Worm (Caenorhabditis elegans) whole organism, young adult: ENCODE data around the gene spp-12.

Source experiments
- B0019.2 ChIP-seq: fragments of 200-800 bp; sonication (Bioruptor generic); conservative IDR thresholded peaks from 2 replicates; pipeline ENCODE4 v1.3.6; 2022; ENCODE audit warnings: missing genetic modification reagents, missing genetic modification characterization, missing compliant biosample characterization
- B0336.3 ChIP-seq: fragments of 200-800 bp; sonication (Bioruptor generic); IDR thresholded peaks from 2 replicates; pipeline ENCODE4 v1.3.6; 2022; ENCODE audit warnings: missing genetic modification characterization, missing compliant biosample characterization
- F52B5.7 ChIP-seq: sonication (generic microtip); optimal IDR thresholded peaks from 2 replicates; lab custom pipeline; 2016; ENCODE audit warnings: mild to moderate bottlenecking, missing genetic modification characterization, missing compliant biosample characterization
- F57A8.1 ChIP-seq: fragments of 200-800 bp; sonication (Bioruptor generic); optimal IDR thresholded peaks from 2 replicates; lab custom pipeline; 2018; ENCODE audit warnings: mild to moderate bottlenecking, missing genetic modification characterization, moderate library complexity, missing compliant biosample characterization
- Y53F4B.3 ChIP-seq: fragments of 200-800 bp; sonication (Bioruptor generic); IDR thresholded peaks from 2 replicates; pipeline ENCODE4 v1.3.6; 2022; ENCODE audit warnings: missing genetic modification reagents, missing genetic modification characterization, missing compliant biosample characterization
- Y67H2A.10 ChIP-seq: fragments of 200-800 bp; sonication (Bioruptor generic); conservative IDR thresholded peaks from 2 replicates; pipeline ENCODE4 v1.3.6; 2022; ENCODE audit warnings: missing genetic modification reagents, missing genetic modification characterization, missing compliant biosample characterization
- Y79H2A.3 ChIP-seq: fragments of 200-800 bp; sonication (Bioruptor generic); conservative IDR thresholded peaks from 2 replicates; pipeline ENCODE4 v1.3.6; 2022; ENCODE audit warnings: missing genetic modification reagents, missing genetic modification characterization, missing compliant biosample characterization
- Y95B8A.8 ChIP-seq: fragments of 200-800 bp; sonication (Bioruptor generic); IDR thresholded peaks from 2 replicates; pipeline ENCODE4 v1.3.6; 2022; ENCODE audit warnings: missing genetic modification reagents, missing genetic modification characterization, missing compliant biosample characterization
- ZK185.1 ChIP-seq: sonication (generic microtip); optimal IDR thresholded peaks from 2 replicates; lab custom pipeline; 2016; ENCODE audit warnings: mild to moderate bottlenecking, missing genetic modification characterization, missing compliant biosample characterization; ENCODE audit not compliant: poor library complexity, severe bottlenecking
- athp-1 ChIP-seq: sonication (generic microtip); optimal IDR thresholded peaks from 2 replicates; lab custom pipeline; 2017; ENCODE audit warnings: mild to moderate bottlenecking, missing genetic modification characterization, missing compliant biosample characterization
- cebp-2 ChIP-seq: fragments of 200-800 bp; sonication (Bioruptor generic); IDR thresholded peaks from 2 replicates; pipeline ENCODE4 v1.3.6; 2022; ENCODE audit warnings: missing genetic modification characterization, missing compliant biosample characterization
- ceh-100 ChIP-seq: fragments of 200-800 bp; sonication (Bioruptor generic); IDR thresholded peaks from 2 replicates; pipeline ENCODE4 v1.3.6; 2022; ENCODE audit warnings: missing genetic modification reagents, missing genetic modification characterization, missing compliant biosample characterization
- ceh-91 ChIP-seq: fragments of 200-800 bp; sonication (Bioruptor generic); IDR thresholded peaks from 2 replicates; pipeline ENCODE4 v1.3.6; 2022; ENCODE audit warnings: missing genetic modification reagents, missing genetic modification characterization, missing compliant biosample characterization
- chd-7 ChIP-seq: sonication (generic microtip); optimal IDR thresholded peaks from 2 replicates; lab custom pipeline; 2016; ENCODE audit warnings: mild to moderate bottlenecking, missing genetic modification characterization, moderate library complexity, missing compliant biosample characterization
- die-1 ChIP-seq: sonication (generic microtip); optimal IDR thresholded peaks from 2 replicates; lab custom pipeline; 2016; ENCODE audit warnings: missing genotype, mild to moderate bottlenecking, missing genetic modification characterization, missing compliant biosample characterization
- egl-18 ChIP-seq: fragments of 200-800 bp; sonication (Bioruptor generic); IDR thresholded peaks from 2 replicates; pipeline ENCODE4 v1.3.6; 2022; ENCODE audit warnings: missing genetic modification reagents, missing genetic modification characterization, missing compliant biosample characterization
- egl-44 ChIP-seq: fragments of 200-800 bp; sonication (Bioruptor generic); IDR thresholded peaks from 2 replicates; pipeline ENCODE4 v1.3.6; 2022; ENCODE audit warnings: missing genetic modification reagents, missing genetic modification characterization, missing compliant biosample characterization
- egrh-3 ChIP-seq: fragments of 200-800 bp; sonication (Bioruptor generic); IDR thresholded peaks from 2 replicates; pipeline ENCODE4 v1.3.6; 2022; ENCODE audit warnings: missing genetic modification reagents, missing genetic modification characterization, missing compliant biosample characterization
- hlh-12 ChIP-seq: sonication (generic microtip); optimal IDR thresholded peaks from 2 replicates; lab custom pipeline; 2016; ENCODE audit warnings: missing genetic modification characterization, missing compliant biosample characterization
- hmg-1.2 ChIP-seq: fragments of 200-800 bp; sonication (Bioruptor generic); IDR thresholded peaks from 2 replicates; pipeline ENCODE4 v1.3.6; 2022; ENCODE audit warnings: missing genetic modification reagents, missing genetic modification characterization, missing compliant biosample characterization
- hrde-1 ChIP-seq: sonication (generic microtip); optimal IDR thresholded peaks from 2 replicates; lab custom pipeline; 2016; ENCODE audit warnings: missing genetic modification characterization, mild to moderate bottlenecking, missing compliant biosample characterization, moderate library complexity, missing genotype, missing genetic modification reagents, borderline replicate concordance
- let-607 ChIP-seq, 2 experiments: fragments of 200-800 bp in 1 of 2; sonication (Bioruptor generic) in 1 of 2; sonication (generic microtip) in 1 of 2; optimal IDR thresholded peaks; 2 replicates each; lab custom pipeline; 2016 to 2018; ENCODE audit warnings: mild to moderate bottlenecking in 2 of 2, missing compliant biosample characterization in 2 of 2, missing genetic modification characterization in 2 of 2, moderate library complexity in 2 of 2, missing genotype in 1 of 2
- lin-35 ChIP-seq, 3 experiments: fragments of 150-350 bp in 2 of 3; sonication (generic microtip) in 1 of 3; optimal IDR thresholded peaks; 2 replicates each; lab custom pipeline; 2014 to 2018; ENCODE audit warnings: missing biosample characterization in 3 of 3, missing genetic modification characterization in 3 of 3, missing genetic modification reagents in 3 of 3
- madf-3 ChIP-seq: fragments of 200-800 bp; sonication (Bioruptor generic); IDR thresholded peaks from 2 replicates; pipeline ENCODE4 v1.3.6; 2022; ENCODE audit warnings: missing genetic modification reagents, missing genetic modification characterization, missing compliant biosample characterization
- nfya-1 ChIP-seq: sonication (generic microtip); optimal IDR thresholded peaks from 2 replicates; lab custom pipeline; 2017; ENCODE audit warnings: antibody characterized with exemption, missing compliant biosample characterization, missing genetic modification characterization, borderline replicate concordance; ENCODE audit not compliant: insufficient read depth
- nhr-27 ChIP-seq: fragments of 200-800 bp; sonication (Bioruptor generic); optimal IDR thresholded peaks from 2 replicates; lab custom pipeline; 2018; ENCODE audit warnings: mild to moderate bottlenecking, missing genetic modification characterization, moderate library complexity, missing compliant biosample characterization
- nhr-80 ChIP-seq: sonication (generic microtip); optimal IDR thresholded peaks from 2 replicates; lab custom pipeline; 2016; ENCODE audit warnings: missing genetic modification characterization, missing compliant biosample characterization
- pha-4 ChIP-seq: fragments of 150-350 bp; sonication (generic microtip); optimal IDR thresholded peaks from 2 replicates; lab custom pipeline; 2014; ENCODE audit warnings: missing biosample characterization, missing genetic modification reagents, missing genetic modification characterization
- rec-8 ChIP-seq, 2 experiments: sonication (generic microtip); optimal IDR thresholded peaks; 2 replicates each; lab custom pipeline; 2016; ENCODE audit warnings: mild to moderate bottlenecking in 2 of 2, missing genetic modification characterization in 2 of 2, missing genetic modification reagents in 2 of 2, missing genotype in 2 of 2, missing biosample characterization in 1 of 2, missing compliant biosample characterization in 1 of 2, moderate library complexity in 1 of 2
- rpc-1 ChIP-seq, 2 experiments: fragments of 150-350 bp in 1 of 2; sonication (generic microtip) in 1 of 2; optimal IDR thresholded peaks; 2 replicates each; lab custom pipeline; 2014 to 2018; ENCODE audit warnings: missing biosample characterization in 1 of 2, missing genetic modification characterization in 1 of 2, missing genetic modification reagents in 1 of 2, missing genotype in 1 of 2
- sea-2 ChIP-seq: fragments of 200-800 bp; sonication (Bioruptor generic); IDR thresholded peaks from 2 replicates; pipeline ENCODE4 v1.3.6; 2022; ENCODE audit warnings: missing genetic modification characterization, missing compliant biosample characterization
- snpc-1.1 ChIP-seq: sonication (generic microtip); optimal IDR thresholded peaks from 2 replicates; lab custom pipeline; 2017; ENCODE audit warnings: missing genetic modification characterization, mild to moderate bottlenecking, missing compliant biosample characterization, antibody characterized with exemption, moderate library complexity, missing genotype, missing genetic modification reagents; ENCODE audit not compliant: insufficient read depth
- snpc-1.3 ChIP-seq: sonication (generic microtip); optimal IDR thresholded peaks from 2 replicates; lab custom pipeline; 2017; ENCODE audit warnings: missing genetic modification characterization, mild to moderate bottlenecking, missing compliant biosample characterization, antibody characterized with exemption, moderate library complexity, missing genotype, missing genetic modification reagents; ENCODE audit not compliant: insufficient read depth
- snpc-4 ChIP-seq, 5 experiments: fragments of 150-350 bp in 1 of 5; sonication (generic microtip) in 4 of 5; optimal IDR thresholded peaks; 2 replicates each; lab custom pipeline; 2014 to 2018; ENCODE audit warnings: missing genetic modification characterization in 5 of 5, missing biosample characterization in 3 of 5, antibody characterized with exemption in 2 of 5, mild to moderate bottlenecking in 2 of 5, missing compliant biosample characterization in 2 of 5, missing genotype in 2 of 5, moderate library complexity in 2 of 5, missing genetic modification reagents in 1 of 5
- somi-1 ChIP-seq: fragments of 200-800 bp; sonication (Bioruptor generic); optimal IDR thresholded peaks from 2 replicates; lab custom pipeline; 2018; ENCODE audit warnings: mild to moderate bottlenecking, missing genetic modification characterization, missing compliant biosample characterization
- tlf-1 ChIP-seq: fragments of 200-800 bp; sonication (Bioruptor generic); optimal IDR thresholded peaks from 2 replicates; lab custom pipeline; 2018; ENCODE audit warnings: mild to moderate bottlenecking, missing genetic modification characterization, missing compliant biosample characterization
- xnd-1 ChIP-seq: sonication (generic microtip); optimal IDR thresholded peaks from 2 replicates; lab custom pipeline; 2016; ENCODE audit warnings: missing genotype, missing genetic modification reagents, missing genetic modification characterization, missing compliant biosample characterization
- zfh-2 ChIP-seq: fragments of 200-800 bp; sonication (Bioruptor generic); conservative IDR thresholded peaks from 2 replicates; pipeline ENCODE4 v1.3.6; 2022; ENCODE audit warnings: missing genetic modification reagents, missing genetic modification characterization, missing compliant biosample characterization
- ztf-26 ChIP-seq: sonication (generic microtip); optimal IDR thresholded peaks from 2 replicates; lab custom pipeline; 2017; ENCODE audit warnings: missing genetic modification characterization, missing compliant biosample characterization
- ztf-6 ChIP-seq: fragments of 200-800 bp; sonication (Bioruptor generic); IDR thresholded peaks from 2 replicates; pipeline ENCODE4 v1.3.6; 2022; ENCODE audit warnings: missing genetic modification reagents, missing genetic modification characterization, missing compliant biosample characterization

Gene spp-12

DNA sequence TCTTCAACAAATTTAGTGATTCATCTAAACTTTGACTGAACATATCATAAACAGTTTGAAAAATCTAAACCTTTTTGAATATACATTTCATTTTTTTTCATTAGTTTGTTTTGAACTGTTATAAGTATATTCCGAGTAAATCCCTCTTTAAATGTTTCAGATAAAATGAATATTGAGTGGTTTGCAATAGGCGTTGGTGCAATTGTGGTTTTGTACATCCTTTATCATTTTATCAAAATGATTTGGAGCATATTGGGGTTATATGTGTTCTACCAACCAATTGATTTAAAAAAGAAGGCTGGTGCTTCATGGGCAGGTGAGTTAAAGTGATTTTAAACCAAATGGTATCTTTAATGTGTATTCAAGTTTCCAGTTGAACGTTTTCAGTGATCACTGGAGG lies 14.8 kb downstream of the spp-12 start, which contains the start of gene stdh-3:
Gene stdh-3 (plus strand): TSS at position 166 of the 400 bp plus-strand sequence.
- TF ChIP-seq pha-4 (tag; lab: Kevin White, UChicago) (no peak), ztf-26 (tag; lab: Kevin White, UChicago) (no peak), rec-8 (tag; optimal IDR thresholded peaks at IDR 0.05; lab: Kevin White, UChicago) (no peak)
- TF ChIP-seq, all 124 proteins: peak for 0

DNA sequence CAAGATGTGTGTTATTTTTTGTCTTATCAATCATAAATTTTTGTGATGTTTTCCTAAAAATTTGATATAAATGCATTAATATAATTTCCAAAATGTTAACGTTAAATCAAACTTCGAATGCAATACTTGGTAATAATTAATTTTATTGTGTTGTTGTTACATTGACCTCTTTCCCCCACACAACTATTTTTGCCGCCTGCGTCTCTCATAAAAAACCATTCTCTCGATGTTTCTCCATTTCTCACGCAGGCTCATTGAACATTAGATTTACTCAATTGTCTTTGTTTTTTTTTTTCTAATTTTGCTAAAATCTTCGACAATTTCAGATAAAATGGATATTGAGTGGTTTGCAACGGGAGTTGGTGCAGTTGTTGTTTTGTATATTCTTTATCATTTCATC lies 16.6 kb downstream of the spp-12 start, which contains the start of gene stdh-1:
Gene stdh-1 (plus strand): TSS at position 327 of the 400 bp plus-strand sequence.
- TF ChIP-seq rpc-1 (optimal IDR thresholded peaks at IDR 0.05; lab: Kevin White, UChicago): no peak
- no peak for TF ChIP-seq rpc-1 (tag; optimal IDR thresholded peaks at IDR 0.05; lab: Kevin White, UChicago)
- TF ChIP-seq ztf-6 (GFP tag; lab: Robert Waterston, UW): no peak
- TF ChIP-seq somi-1 (GFP tag; lab: Kevin White, UChicago): no peak
- peak; percentile 62; the same call in 1 of the 2 replicates for TF ChIP-seq hmg-1.2 (GFP tag; lab: Robert Waterston, UW)
- TF ChIP-seq nfya-1 (tag; lab: Kevin White, UChicago): no peak
- no peak for TF ChIP-seq athp-1
- no peak for TF ChIP-seq xnd-1 (tag; lab: Kevin White, UChicago)
- TF ChIP-seq Y67H2A.10 (GFP tag; lab: Robert Waterston, UW): no peak
- TF ChIP-seq nhr-80 (tag; lab: Kevin White, UChicago): peak; percentile 6
- no peak for TF ChIP-seq die-1 (tag; lab: Kevin White, UChicago)
- TF ChIP-seq, all 124 proteins: peak for 2

DNA sequence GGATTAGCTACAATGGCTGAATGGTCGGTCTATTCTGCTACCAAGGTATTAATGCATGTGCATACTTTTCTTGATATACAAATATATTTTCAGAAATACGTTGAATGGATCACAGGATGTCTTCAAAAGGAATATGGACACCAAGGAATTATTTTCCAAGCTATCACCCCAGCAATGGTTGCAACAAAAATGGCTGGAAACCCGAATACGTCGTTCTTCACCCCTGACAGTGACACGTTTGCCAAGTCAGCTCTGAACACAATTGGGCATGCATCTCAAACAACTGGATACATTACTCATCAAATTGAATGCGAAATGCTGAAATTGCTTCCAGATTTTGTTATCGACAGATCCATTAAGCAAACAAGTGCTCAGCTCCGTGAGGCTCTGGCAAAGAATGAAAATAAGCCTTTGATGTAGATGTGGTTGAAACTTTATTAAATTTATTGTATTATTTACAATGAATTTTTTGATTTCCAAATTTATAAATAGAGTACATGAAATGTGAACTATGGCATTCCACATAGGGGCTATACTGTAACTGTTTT lies 18.0 kb downstream of the spp-12 start:
- TF ChIP-seq ZK185.1 (tag; lab: Kevin White, UChicago) (peak; percentile 78), madf-3 (GFP tag; lab: Robert Waterston, UW) (peak; percentile 69), egl-44 (GFP tag; lab: Robert Waterston, UW) (peak; percentile 77), ztf-26 (tag; lab: Kevin White, UChicago) (peak; percentile 86), egl-18 (GFP tag; lab: Robert Waterston, UW) (no peak), cebp-2 (GFP tag; lab: Robert Waterston, UW) (0 out of 2 replicates have a peak, but pooled peaks have one; percentile 58), snpc-1.3 (no peak), F52B5.7 (tag; lab: Kevin White, UChicago) (peak; percentile 92), hlh-12 (tag; lab: Kevin White, UChicago) (no peak), nhr-27 (tag; lab: Kevin White, UChicago) (no peak), chd-7 (tag; lab: Kevin White, UChicago) (peak; percentile 92), zfh-2 (GFP tag; lab: Robert Waterston, UW) (no peak), nfya-1 (tag; lab: Kevin White, UChicago) (no peak), Y53F4B.3 (GFP tag; lab: Robert Waterston, UW) (no peak; the same call in 1 of the 2 replicates), egrh-3 (GFP tag; lab: Robert Waterston, UW) (no peak), Y79H2A.3 (GFP tag; lab: Robert Waterston, UW) (peak; percentile 64; the same call in 1 of the 2 replicates), snpc-1.1 (tag; lab: Kevin White, UChicago) (no peak), pha-4 (tag; lab: Kevin White, UChicago) (peak; percentile 55), tlf-1 (peak; percentile 91), Y95B8A.8 (peak; percentile 88), F57A8.1 (GFP tag; lab: Kevin White, UChicago) (no peak), B0336.3 (GFP tag; lab: Robert Waterston, UW) (peak; percentile 96), B0019.2 (GFP tag; lab: Robert Waterston, UW) (no peak; the same call in 1 of the 2 replicates), lin-35 (GFP tag; optimal IDR thresholded peaks at IDR 0.05; lab: Kevin White, UChicago) (peak in 1 of 3 experiments; percentile 55), sea-2 (GFP tag; lab: Robert Waterston, UW) (peak; percentile 22; the same call in 1 of the 2 replicates), ceh-100 (GFP tag; lab: Robert Waterston, UW) (peak; percentile 54; the same call in 1 of the 2 replicates), hrde-1 (tag; lab: Kevin White, UChicago) (no peak), snpc-4 (GFP tag; optimal IDR thresholded peaks at IDR 0.05; lab: Kevin White, UChicago) (no peak), snpc-4 (tag; optimal IDR thresholded peaks at IDR 0.05; lab: Kevin White, UChicago) (peak in 1 of 4 experiments; percentile 34), somi-1 (GFP tag; lab: Kevin White, UChicago) (peak; percentile 88), ceh-91 (GFP tag; lab: Robert Waterston, UW) (no peak), let-607 (tag; optimal IDR thresholded peaks at IDR 0.05; lab: Kevin White, UChicago) (peak; percentile 4 to 34)
